Worm (Caenorhabditis elegans) whole organism, late embryonic: ENCODE results near the gene fbxa-196.

Experiments
- F13H6.1 ChIP-seq: sonication (generic microtip); optimal IDR thresholded peaks from 2 replicates; lab custom pipeline; 2016; ENCODE audit warnings: missing genetic modification characterization, missing compliant biosample characterization
- K09A11.1 ChIP-seq: sonication (generic microtip); optimal IDR thresholded peaks from 2 replicates; lab custom pipeline; 2017; ENCODE audit warnings: antibody characterized with exemption, mild to moderate bottlenecking, missing genetic modification characterization, missing compliant biosample characterization; ENCODE audit not compliant: insufficient read depth
- ama-1 ChIP-seq: fragments of 150-350 bp; optimal IDR thresholded peaks from 2 replicates; lab custom pipeline; 2014
- fkh-10 ChIP-seq: fragments of 150-350 bp; optimal IDR thresholded peaks from 2 replicates; lab custom pipeline; 2014; ENCODE audit warnings: missing biosample characterization, missing genetic modification reagents, missing genetic modification characterization
- lim-6 ChIP-seq: sonication (generic microtip); optimal IDR thresholded peaks from 2 replicates; lab custom pipeline; 2016; ENCODE audit warnings: missing genetic modification characterization, missing compliant biosample characterization
- lin-11 ChIP-seq: fragments of 200-800 bp; sonication (Bioruptor generic); optimal IDR thresholded peaks from 2 replicates; lab custom pipeline; 2018; ENCODE audit warnings: mild to moderate bottlenecking, missing genetic modification characterization, missing compliant biosample characterization
- madf-2 ChIP-seq: sonication (generic microtip); optimal IDR thresholded peaks from 2 replicates; lab custom pipeline; 2017; ENCODE audit warnings: missing genetic modification characterization, missing compliant biosample characterization
- nfya-1 ChIP-seq: sonication (generic microtip); optimal IDR thresholded peaks from 2 replicates; lab custom pipeline; 2017; ENCODE audit warnings: missing genetic modification characterization, mild to moderate bottlenecking, missing compliant biosample characterization, antibody characterized with exemption, moderate library complexity
- nhr-232 ChIP-seq: sonication (generic microtip); optimal IDR thresholded peaks from 2 replicates; lab custom pipeline; 2016; ENCODE audit warnings: missing genetic modification characterization, missing compliant biosample characterization
- zip-5 ChIP-seq: sonication (generic microtip); optimal IDR thresholded peaks from 2 replicates; lab custom pipeline; 2016; ENCODE audit warnings: missing genetic modification characterization, missing compliant biosample characterization

DNA sequence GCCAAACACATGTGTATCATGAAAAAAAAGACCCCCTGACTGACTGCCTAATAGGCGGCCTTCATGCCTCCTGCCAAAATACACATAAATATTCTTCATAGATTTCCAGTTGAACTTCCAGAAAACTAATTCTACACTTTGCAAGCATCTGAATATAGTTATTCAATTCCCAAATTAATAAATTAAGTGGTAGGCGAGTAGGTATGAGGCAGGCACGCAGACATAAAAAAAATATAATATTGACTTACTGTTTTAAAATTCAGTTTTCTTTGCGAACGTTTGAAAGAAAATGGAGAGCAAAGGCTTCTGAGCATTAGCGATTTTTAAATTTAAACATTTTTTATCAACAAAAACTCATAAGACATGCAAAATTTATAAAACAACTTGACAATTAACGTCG, 39.4 kb downstream of the fbxa-196 start:
- TF ChIP-seq fkh-10 (no peak), lim-6 (tag; lab: Kevin White, UChicago) (no peak), lin-11 (tag; lab: Kevin White, UChicago) (no peak), F13H6.1 (tag; lab: Kevin White, UChicago) (no peak), zip-5 (tag; lab: Kevin White, UChicago) (no peak), nfya-1 (tag; lab: Kevin White, UChicago) (no peak), nhr-232 (tag; lab: Kevin White, UChicago) (no peak), K09A11.1 (no peak), ama-1 (lab: Kevin White, UChicago) (no peak), madf-2 (no peak)
